Worm (Caenorhabditis elegans): Measurements from ENCODE around the gene hacl-1.

The hacl-1 gene

DNA sequence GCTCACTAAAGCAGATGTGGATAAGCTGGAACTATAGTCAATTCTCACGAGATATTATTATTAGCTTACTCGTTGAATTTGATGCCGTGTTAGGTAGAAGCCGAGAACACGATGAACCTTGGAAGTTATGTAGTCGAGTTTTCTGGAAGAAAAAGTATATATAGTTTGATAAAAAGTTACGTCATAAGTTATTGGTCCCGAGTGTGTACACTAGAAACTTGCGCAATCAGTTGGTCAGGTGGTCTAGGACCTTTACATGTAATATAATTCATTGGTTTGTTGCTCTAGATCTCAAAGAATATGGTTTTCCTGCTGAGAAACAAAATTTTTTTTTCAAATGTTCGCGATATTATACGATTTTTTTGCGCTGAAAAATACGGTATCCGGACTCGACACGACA, 43.2 kb upstream of the hacl-1 start:
- TF ChIP-seq nhr-71 (tag; optimal IDR thresholded peaks at IDR 0.05) (no peak), efl-1 (optimal IDR thresholded peaks at IDR 0.05) (no peak), efl-1 (GFP tag; optimal IDR thresholded peaks at IDR 0.05 in 1 of 2) (peak in 1 of 2 experiments; percentile 82), ceh-90 (tag; optimal IDR thresholded peaks at IDR 0.05) (no peak), pax-3 (tag; optimal IDR thresholded peaks at IDR 0.05) (no peak), pag-3 (tag; optimal IDR thresholded peaks at IDR 0.05; ENCODE audit: borderline replicate concordance, insufficient read depth) (no peak), lin-35 (GFP tag; optimal IDR thresholded peaks at IDR 0.05) (no peak)

- TF ChIP-seq dsc-1 (tag; optimal IDR thresholded peaks at IDR 0.05) = no peak
- no peak for TF ChIP-seq lin-39 (tag; optimal IDR thresholded peaks at IDR 0.05)
- no peak for TF ChIP-seq irx-1 (tag; optimal IDR thresholded peaks at IDR 0.05)
- no peak for TF ChIP-seq ceh-8 (GFP tag; optimal IDR thresholded peaks at IDR 0.05)
- no peak for TF ChIP-seq lin-15B (tag; optimal IDR thresholded peaks at IDR 0.05)
- TF ChIP-seq pqm-1 (tag; optimal IDR thresholded peaks at IDR 0.05) = no peak
- no peak for TF ChIP-seq hlh-4 (tag; optimal IDR thresholded peaks at IDR 0.05)
- no peak for TF ChIP-seq vab-15 (tag; optimal IDR thresholded peaks at IDR 0.05)
- TF ChIP-seq sox-4 (tag; optimal IDR thresholded peaks at IDR 0.05) = no peak
- TF ChIP-seq Y116A8C.19 (tag; optimal IDR thresholded peaks at IDR 0.05; ENCODE audit: borderline replicate concordance) = no peak
- TF ChIP-seq nhr-90 (tag; optimal IDR thresholded peaks at IDR 0.05; ENCODE audit: poor library complexity) = no peak
- TF ChIP-seq lin-35 (GFP tag; optimal IDR thresholded peaks at IDR 0.05) = no peak
- TF ChIP-seq ztf-11 (tag; optimal IDR thresholded peaks at IDR 0.05) = no peak
- no peak for TF ChIP-seq egl-13 (tag; optimal IDR thresholded peaks at IDR 0.05)
- TF ChIP-seq unc-130 (tag; optimal IDR thresholded peaks at IDR 0.05) = no peak
- TF ChIP-seq efl-1 (optimal IDR thresholded peaks at IDR 0.05) = no peak
- TF ChIP-seq efl-1 (GFP tag; optimal IDR thresholded peaks at IDR 0.05 in 1 of 2) = no peak
- no peak for TF ChIP-seq nhr-19 (GFP tag; conservative IDR thresholded peaks at IDR 0.05)
- TF ChIP-seq mef-2 (tag; optimal IDR thresholded peaks at IDR 0.05) = no peak
- TF ChIP-seq unc-30 (tag; optimal IDR thresholded peaks at IDR 0.05) = no peak
Observed at ce11 chrII:11535429-11535828, 42.7 kb upstream of the hacl-1 start.

DNA sequence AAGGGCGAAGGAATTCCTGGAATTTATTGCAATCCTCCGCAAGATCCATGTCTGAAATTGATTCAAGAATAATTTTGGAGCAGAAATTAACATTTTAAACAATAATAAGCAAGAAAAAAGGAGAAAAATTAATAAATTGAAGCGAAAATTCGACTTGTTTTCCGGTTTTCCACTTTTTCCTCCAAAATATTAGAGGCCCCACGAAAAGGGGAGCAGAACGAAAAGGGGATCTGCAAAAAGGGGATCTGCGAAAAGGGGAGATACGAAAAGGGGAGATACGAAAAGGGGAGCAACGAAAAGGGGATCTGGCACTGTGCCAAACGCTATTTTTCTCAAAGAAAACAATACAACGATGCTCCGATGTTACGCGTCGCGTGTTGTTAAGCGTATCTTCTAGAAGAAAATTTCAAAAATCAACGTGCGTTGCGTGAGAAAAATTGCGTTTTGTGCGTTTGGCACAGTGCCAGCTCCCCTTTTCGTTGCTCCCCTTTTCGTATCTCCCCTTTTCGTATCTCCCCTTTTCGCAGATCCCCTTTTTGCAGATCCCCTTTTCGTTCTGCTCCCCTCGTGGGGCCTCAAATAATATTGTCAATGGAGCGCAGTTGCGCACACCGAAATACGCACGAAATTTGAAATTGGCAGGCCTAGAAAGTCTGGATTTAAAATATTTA, 41.8 kb upstream of the hacl-1 start, which contains the start of gene Y62F5A.12:
Gene Y62F5A.12, minus strand, starts transcription at position 51 of the 671 bp plus-strand sequence.
- TF ChIP-seq grh-1 (GFP tag; IDR thresholded peaks at IDR 0.05) = peak; percentile 58
- TF ChIP-seq unc-86 (tag; optimal IDR thresholded peaks at IDR 0.05) = peak; percentile 84
- peak; percentile 84 for TF ChIP-seq lin-14 (GFP tag; optimal IDR thresholded peaks at IDR 0.05)
- peak; percentile 76 for TF ChIP-seq vab-15 (tag; optimal IDR thresholded peaks at IDR 0.05)
- TF ChIP-seq isw-1 (GFP tag; IDR thresholded peaks at IDR 0.05) = peak; percentile 89
- TF ChIP-seq nhr-237 (tag; optimal IDR thresholded peaks at IDR 0.05) = peak; percentile 34
- peak; percentile 20 for TF ChIP-seq hlh-4 (tag; optimal IDR thresholded peaks at IDR 0.05)
- peak; percentile 42 for TF ChIP-seq elt-2 (tag; optimal IDR thresholded peaks at IDR 0.05)
- TF ChIP-seq rnt-1 (tag; optimal IDR thresholded peaks at IDR 0.05) = peak; percentile 99
- peak; percentile 94 for TF ChIP-seq nhr-19 (GFP tag; conservative IDR thresholded peaks at IDR 0.05)
- peak; percentile 90 for TF ChIP-seq ceh-88 (GFP tag; IDR thresholded peaks at IDR 0.05)
- peak; percentile 82 to 90 for TF ChIP-seq efl-1 (optimal IDR thresholded peaks at IDR 0.05)
- peak; percentile 87 to 99 for TF ChIP-seq efl-1 (GFP tag; optimal IDR thresholded peaks at IDR 0.05 in 1 of 2)
- TF ChIP-seq egl-13 (tag; optimal IDR thresholded peaks at IDR 0.05) = peak; percentile 72
- TF ChIP-seq Y116A8C.19 (tag; optimal IDR thresholded peaks at IDR 0.05; ENCODE audit: borderline replicate concordance) = peak; percentile 53
- peak; percentile 86 for TF ChIP-seq nhr-90 (tag; optimal IDR thresholded peaks at IDR 0.05; ENCODE audit: poor library complexity)
- TF ChIP-seq fkh-8 (tag; optimal IDR thresholded peaks at IDR 0.05) = peak; percentile 90
- peak; percentile 92 for TF ChIP-seq nhr-47 (tag; optimal IDR thresholded peaks at IDR 0.05)
- peak; percentile 22 for TF ChIP-seq blmp-1 (tag; optimal IDR thresholded peaks at IDR 0.05)
- TF ChIP-seq ceh-63 (GFP tag; optimal IDR thresholded peaks at IDR 0.05) = peak; percentile 86
- TF ChIP-seq nhr-11 (tag; optimal IDR thresholded peaks at IDR 0.05) = peak; percentile 11
- peak; percentile 51 for TF ChIP-seq ceh-90 (tag; optimal IDR thresholded peaks at IDR 0.05)
- peak; percentile 6 for TF ChIP-seq snpc-4 (tag; optimal IDR thresholded peaks at IDR 0.05)
- peak; percentile 31 for TF ChIP-seq fos-1 (tag; optimal IDR thresholded peaks at IDR 0.05)
- TF ChIP-seq ceh-82 (tag; optimal IDR thresholded peaks at IDR 0.05) = peak; percentile 76 to 92 (median 80)
- TF ChIP-seq tbx-2 (tag; optimal IDR thresholded peaks at IDR 0.05) = peak; percentile 82
- peak; percentile 89 for TF ChIP-seq pax-3 (tag; optimal IDR thresholded peaks at IDR 0.05)
- peak; percentile 81 to 89 (median 85) for TF ChIP-seq dpl-1 (GFP tag; optimal IDR thresholded peaks at IDR 0.05)
- TF ChIP-seq efl-3 (GFP tag; optimal IDR thresholded peaks at IDR 0.05) = peak; percentile 10
- peak; percentile 11 for TF ChIP-seq zip-4 (GFP tag; optimal IDR thresholded peaks at IDR 0.05)
- peak; percentile 94 for TF ChIP-seq unc-98 (GFP tag; IDR thresholded peaks at IDR 0.05)
- TF ChIP-seq lsy-2 (tag; optimal IDR thresholded peaks at IDR 0.05) = peak; percentile 72 to 73
